Fruit fly (Drosophila melanogaster) whole organism, embryonic: Measurements from ENCODE around the gene Vav.

Experiments used
- Blimp-1 ChIP-seq: fragments of 200-800 bp; sonication (Bioruptor generic); optimal IDR thresholded peaks from 3 replicates; lab custom pipeline; 2018; ENCODE audit warnings: missing biosample characterization, missing genetic modification characterization, mild to moderate bottlenecking, moderate library complexity, missing genetic modification reagents
- CG10209 ChIP-seq: fragments of 200-800 bp; sonication (Bioruptor generic); optimal IDR thresholded peaks from 3 replicates; lab custom pipeline; 2017; ENCODE audit warnings: missing biosample characterization, mild to moderate bottlenecking, missing genetic modification characterization, missing genetic modification reagents
- CG11560 ChIP-seq: fragments of 200-800 bp; sonication (Bioruptor generic); IDR thresholded peaks from 3 replicates; pipeline ENCODE4 v1.3.6; 2022; ENCODE audit warnings: missing biosample characterization, missing genetic modification characterization
- CG12104 ChIP-seq: fragments of 200-800 bp; sonication (Bioruptor generic); optimal IDR thresholded peaks from 3 replicates; lab custom pipeline; 2016; ENCODE audit warnings: missing biosample characterization, missing genetic modification characterization
- CG13296 ChIP-seq: fragments of 200-800 bp; sonication (Bioruptor generic); optimal IDR thresholded peaks from 3 replicates; lab custom pipeline; 2018; ENCODE audit warnings: missing biosample characterization, mild to moderate bottlenecking, missing genetic modification characterization
- CG15601 ChIP-seq: fragments of 200-800 bp; sonication (Bioruptor generic); optimal IDR thresholded peaks from 3 replicates; lab custom pipeline; 2019; ENCODE audit warnings: missing biosample characterization, mild to moderate bottlenecking, missing genetic modification characterization, moderate library complexity
- CG17328 ChIP-seq: fragments of 200-800 bp; sonication (Bioruptor generic); IDR thresholded peaks from 2 replicates; pipeline ENCODE4 v1.3.6; 2022; ENCODE audit warnings: missing biosample characterization, missing genetic modification characterization
- CG18764 ChIP-seq: fragments of 200-800 bp; sonication (Bioruptor generic); optimal IDR thresholded peaks from 3 replicates; lab custom pipeline; 2016; ENCODE audit warnings: missing biosample characterization, missing genetic modification characterization
- CG2129 ChIP-seq: fragments of 200-800 bp; sonication (Bioruptor generic); IDR thresholded peaks from 2 replicates; pipeline ENCODE4 v1.3.6; 2022; ENCODE audit warnings: missing biosample characterization, missing genetic modification characterization; ENCODE audit not compliant: partially characterized antibody
- CG2202 ChIP-seq: fragments of 200-800 bp; sonication (Bioruptor generic); optimal IDR thresholded peaks from 2 replicates; lab custom pipeline; 2018; ENCODE audit warnings: missing biosample characterization, mild to moderate bottlenecking, missing genetic modification characterization
- CG3163 ChIP-seq: fragments of 200-800 bp; sonication (Bioruptor generic); optimal IDR thresholded peaks from 3 replicates; lab custom pipeline; 2016; ENCODE audit warnings: missing biosample characterization, missing genetic modification characterization
- CG32532 ChIP-seq: fragments of 200-800 bp; sonication (Bioruptor generic); IDR thresholded peaks from 2 replicates; pipeline ENCODE4 v1.3.6; 2022; ENCODE audit warnings: missing biosample characterization, missing genetic modification characterization
- CG3281 ChIP-seq: fragments of 200-800 bp; sonication (Bioruptor generic); optimal IDR thresholded peaks from 3 replicates; lab custom pipeline; 2017; ENCODE audit warnings: missing biosample characterization, mild to moderate bottlenecking, missing genetic modification characterization
- CG4730 ChIP-seq: fragments of 200-800 bp; sonication (Bioruptor generic); IDR thresholded peaks from 2 replicates; pipeline ENCODE4 v1.3.6; 2022; ENCODE audit warnings: missing biosample characterization, missing genetic modification characterization
- CG6254 ChIP-seq: fragments of 200-800 bp; sonication (Bioruptor generic); optimal IDR thresholded peaks from 3 replicates; lab custom pipeline; 2017; ENCODE audit warnings: mild to moderate bottlenecking, missing biosample characterization, missing genetic modification reagents, missing genetic modification characterization
- CG6272 ChIP-seq: fragments of 200-800 bp; sonication (Bioruptor generic); IDR thresholded peaks from 2 replicates; pipeline ENCODE4 v1.3.6; 2022; ENCODE audit warnings: missing biosample characterization, missing genetic modification characterization
- CG8478 ChIP-seq: fragments of >200 bp; optimal IDR thresholded peaks from 2 replicates; lab custom pipeline; 2018
- CG9817 ChIP-seq: fragments of 200-800 bp; sonication (Bioruptor generic); optimal IDR thresholded peaks from 2 replicates; lab custom pipeline; 2018; ENCODE audit warnings: missing biosample characterization, mild to moderate bottlenecking, missing genetic modification characterization, moderate library complexity
- Dfd ChIP-seq, 2 experiments: fragments of >200 bp; optimal IDR thresholded peaks; 2 replicates each; lab custom pipeline; 2017; ENCODE audit warnings: missing biosample characterization in 2 of 2, missing genetic modification characterization in 2 of 2
- Dp ChIP-seq: fragments of 200-800 bp; sonication (Bioruptor generic); optimal IDR thresholded peaks from 2 replicates; lab custom pipeline; 2018; ENCODE audit warnings: missing biosample characterization, mild to moderate bottlenecking, missing genetic modification characterization, moderate library complexity
- Hmx ChIP-seq: fragments of 200-800 bp; sonication (Bioruptor generic); optimal IDR thresholded peaks from 2 replicates; lab custom pipeline; 2016; ENCODE audit warnings: missing biosample characterization, missing genetic modification characterization
- Jarid2 ChIP-seq: fragments of 200-800 bp; sonication (Bioruptor generic); optimal IDR thresholded peaks from 3 replicates; lab custom pipeline; 2017; ENCODE audit warnings: mild to moderate bottlenecking, missing biosample characterization, missing genetic modification reagents, missing genetic modification characterization
- MESR4 ChIP-seq: fragments of 200-800 bp; sonication (Bioruptor generic); optimal IDR thresholded peaks from 2 replicates; lab custom pipeline; 2018; ENCODE audit warnings: missing biosample characterization, mild to moderate bottlenecking, missing genetic modification characterization, moderate library complexity
- MTF-1 ChIP-seq: fragments of 200-800 bp; sonication (Bioruptor generic); optimal IDR thresholded peaks from 2 replicates; lab custom pipeline; 2018; ENCODE audit warnings: missing biosample characterization, mild to moderate bottlenecking, missing genetic modification characterization, borderline replicate concordance
- Mes4 ChIP-seq: fragments of 200-800 bp; sonication (Bioruptor generic); optimal IDR thresholded peaks from 2 replicates; lab custom pipeline; 2016; ENCODE audit warnings: missing biosample characterization, missing genetic modification characterization
- Opbp ChIP-seq: fragments of 200-800 bp; sonication (Bioruptor generic); IDR thresholded peaks from 3 replicates; pipeline ENCODE4 v1.3.6; 2022; ENCODE audit warnings: missing biosample characterization, missing genetic modification characterization; ENCODE audit not compliant: partially characterized antibody
- Sry-δ ChIP-seq: fragments of 200-800 bp; sonication (Bioruptor generic); optimal IDR thresholded peaks from 2 replicates; lab custom pipeline; 2016; ENCODE audit warnings: missing biosample characterization, missing genetic modification characterization
- Trl ChIP-seq, 3 experiments: fragments of >200 bp in 2 of 3; fragments of 200-800 bp in 1 of 3; sonication (Bioruptor generic) in 1 of 3; optimal IDR thresholded peaks; 2 replicates in 1 of 3; 3 replicates in 2 of 3; lab custom pipeline; 2016 to 2017; ENCODE audit warnings: missing biosample characterization in 1 of 3, missing genetic modification characterization in 1 of 3
- Xrp1 ChIP-seq: fragments of 200-800 bp; sonication (Bioruptor generic); IDR thresholded peaks from 2 replicates; pipeline ENCODE4 v1.3.6; 2022; ENCODE audit warnings: missing biosample characterization, missing genetic modification characterization
- az2 ChIP-seq: fragments of 200-800 bp; sonication (Bioruptor generic); optimal IDR thresholded peaks from 3 replicates; lab custom pipeline; 2016; ENCODE audit warnings: missing biosample characterization, missing genetic modification characterization
- bab2 ChIP-seq: fragments of 200-800 bp; sonication (Bioruptor generic); optimal IDR thresholded peaks from 2 replicates; lab custom pipeline; 2016; ENCODE audit warnings: missing biosample characterization, missing genetic modification characterization
- cad ChIP-seq: fragments of >200 bp; optimal IDR thresholded peaks from 2 replicates; lab custom pipeline; 2017; ENCODE audit warnings: missing biosample characterization, missing genetic modification characterization
- chm ChIP-seq: fragments of 200-800 bp; sonication (Bioruptor generic); IDR thresholded peaks from 2 replicates; pipeline ENCODE4 v1.3.6; 2022; ENCODE audit warnings: missing biosample characterization, missing genetic modification characterization
- chn ChIP-seq: fragments of 200-800 bp; sonication (Bioruptor generic); optimal IDR thresholded peaks from 2 replicates; lab custom pipeline; 2016; ENCODE audit warnings: missing biosample characterization, missing genetic modification characterization
- dati ChIP-seq: fragments of 200-800 bp; sonication (Bioruptor generic); IDR thresholded peaks from 2 replicates; pipeline ENCODE4 v1.3.6; 2022; ENCODE audit warnings: missing biosample characterization, missing genetic modification characterization
- fd96Cb ChIP-seq: fragments of 200-800 bp; sonication (Bioruptor generic); optimal IDR thresholded peaks from 2 replicates; lab custom pipeline; 2018; ENCODE audit warnings: missing biosample characterization, mild to moderate bottlenecking, missing genetic modification characterization, moderate library complexity
- ftz-f1 ChIP-seq: fragments of 200-800 bp; sonication (Bioruptor generic); optimal IDR thresholded peaks from 2 replicates; lab custom pipeline; 2016; ENCODE audit warnings: missing biosample characterization, missing genetic modification characterization
- lov ChIP-seq, 2 experiments: fragments of 200-800 bp in 1 of 2; fragments of >200 bp in 1 of 2; sonication (Bioruptor generic) in 1 of 2; IDR thresholded peaks in 1 of 2; optimal IDR thresholded peaks in 1 of 2; 2 replicates in 1 of 2; 3 replicates in 1 of 2; pipeline versions ENCODE4 v1.3.6 to Lab custom; 2017 to 2022; ENCODE audit warnings: missing biosample characterization in 1 of 2, missing genetic modification characterization in 1 of 2
- mirr ChIP-seq: fragments of 200-800 bp; sonication (Bioruptor generic); optimal IDR thresholded peaks from 3 replicates; lab custom pipeline; 2018; ENCODE audit warnings: missing biosample characterization, mild to moderate bottlenecking, missing genetic modification characterization
- pita ChIP-seq: fragments of 200-800 bp; sonication (Bioruptor generic); optimal IDR thresholded peaks from 2 replicates; lab custom pipeline; 2017; ENCODE audit warnings: missing biosample characterization, mild to moderate bottlenecking, missing genetic modification characterization
- pnt ChIP-seq: fragments of 200-800 bp; sonication (Bioruptor generic); optimal IDR thresholded peaks from 3 replicates; lab custom pipeline; 2016; ENCODE audit warnings: missing biosample characterization, missing genetic modification characterization
- pzg ChIP-seq: fragments of 200-800 bp; sonication (Bioruptor generic); optimal IDR thresholded peaks from 3 replicates; lab custom pipeline; 2018; ENCODE audit warnings: missing biosample characterization, mild to moderate bottlenecking, missing genetic modification characterization, moderate library complexity
- repo ChIP-seq: fragments of 200-800 bp; sonication (Bioruptor generic); optimal IDR thresholded peaks from 2 replicates; lab custom pipeline; 2016; ENCODE audit warnings: missing biosample characterization, missing genetic modification characterization
- sc ChIP-seq, 3 experiments: fragments of >200 bp in 2 of 3; fragments of 200-800 bp in 1 of 3; sonication (Bioruptor generic) in 1 of 3; optimal IDR thresholded peaks; 2 replicates in 2 of 3; 3 replicates in 1 of 3; lab custom pipeline; 2017; ENCODE audit warnings: mild to moderate bottlenecking in 1 of 3, missing biosample characterization in 1 of 3, missing genetic modification characterization in 1 of 3, missing genetic modification reagents in 1 of 3
- seq ChIP-seq: fragments of 200-800 bp; sonication (Bioruptor generic); IDR thresholded peaks from 2 replicates; pipeline ENCODE4 v1.3.6; 2022; ENCODE audit warnings: missing biosample characterization, missing genetic modification characterization
- sisA ChIP-seq: fragments of 200-800 bp; sonication (Bioruptor generic); IDR thresholded peaks from 2 replicates; pipeline ENCODE4 v1.3.6; 2022; ENCODE audit warnings: missing biosample characterization, missing genetic modification characterization
- sug ChIP-seq: fragments of 200-800 bp; optimal IDR thresholded peaks from 2 replicates; lab custom pipeline; 2019; ENCODE audit warnings: missing biosample characterization, mild to moderate bottlenecking, missing genetic modification characterization, moderate library complexity
- usp ChIP-seq: fragments of >200 bp; optimal IDR thresholded peaks from 2 replicates; lab custom pipeline; 2017; ENCODE audit warnings: missing biosample characterization, missing genetic modification characterization
- wor ChIP-seq: fragments of 200-800 bp; sonication (Bioruptor generic); IDR thresholded peaks from 2 replicates; pipeline ENCODE4 v1.3.6; 2022; ENCODE audit warnings: missing biosample characterization, missing genetic modification characterization

The Vav gene

dm6 chrX:19289318-19289970 lies 27.8 kb downstream of the Vav start (continued):
- TF ChIP-seq Hmx (GFP tag; lab: Kevin White, UChicago) (peak; percentile 36), CG17328 (peak; percentile 95), CG11560 (tag; lab: Robert Waterston, UW) (peak; percentile 63; the same call in 1 of the 3 replicates), Blimp-1 (peak; percentile 88), CG8478 (lab: Kevin White, UChicago) (no peak), CG3163 (GFP tag; lab: Kevin White, UChicago) (peak; percentile 61), CG12104 (GFP tag; lab: Kevin White, UChicago) (peak; percentile 72), fd96Cb (tag; lab: Kevin White, UChicago) (peak; percentile 90), pita (GFP tag; lab: Kevin White, UChicago) (no peak), repo (GFP tag; lab: Kevin White, UChicago) (peak; percentile 84), Jarid2 (GFP tag; lab: Kevin White, UChicago) (peak; percentile 43), bab2 (GFP tag; lab: Kevin White, UChicago) (peak; percentile 88), sc (optimal IDR thresholded peaks at IDR 0.05; lab: Kevin White, UChicago) (no peak), sc (GFP tag; optimal IDR thresholded peaks at IDR 0.05; lab: Kevin White, UChicago) (peak; percentile 65), pzg (GFP tag; lab: Kevin White, UChicago) (no peak), dati (GFP tag; lab: Robert Waterston, UW) (peak; percentile 88), az2 (GFP tag; lab: Kevin White, UChicago) (peak; percentile 90), sisA (GFP tag; lab: Robert Waterston, UW) (peak; percentile 96), MTF-1 (GFP tag; lab: Kevin White, UChicago) (peak; percentile 84), CG9817 (tag; lab: Kevin White, UChicago) (peak; percentile 89), sug (peak; percentile 72), CG3281 (GFP tag; lab: Kevin White, UChicago) (peak; percentile 72), MESR4 (GFP tag; lab: Kevin White, UChicago) (peak; percentile 29), pnt (GFP tag; lab: Kevin White, UChicago) (peak; percentile 89), CG6272 (GFP tag; lab: Robert Waterston, UW) (peak; percentile 83), CG18764 (GFP tag; lab: Kevin White, UChicago) (peak; percentile 71), Sry-δ (GFP tag; lab: Kevin White, UChicago) (peak; percentile 39), CG4730 (GFP tag; lab: Robert Waterston, UW) (peak; percentile 85), cad (no peak), chn (peak; percentile 90), Xrp1 (peak; percentile 92), CG13296 (GFP tag; lab: Kevin White, UChicago) (peak; percentile 85), CG32532 (peak; percentile 83), Dfd (GFP tag; optimal IDR thresholded peaks at IDR 0.05; lab: Kevin White, UChicago) (no peak), wor (GFP tag; lab: Robert Waterston, UW) (peak; percentile 83), seq (GFP tag; lab: Robert Waterston, UW) (peak; percentile 91), CG2202 (tag; lab: Kevin White, UChicago) (peak; percentile 71), lov (optimal IDR thresholded peaks at IDR 0.05; lab: Kevin White, UChicago) (no peak), lov (GFP tag; IDR thresholded peaks at IDR 0.05; lab: Robert Waterston, UW) (peak; percentile 92), CG10209 (peak; percentile 82), Trl (optimal IDR thresholded peaks at IDR 0.05; lab: Kevin White, UChicago) (no peak), Trl (GFP tag; optimal IDR thresholded peaks at IDR 0.05; lab: Kevin White, UChicago) (peak; percentile 80), Opbp (no peak), CG2129 (GFP tag; lab: Robert Waterston, UW) (no peak), CG15601 (tag; lab: Kevin White, UChicago) (peak; percentile 89), mirr (GFP tag; lab: Kevin White, UChicago) (peak; percentile 55), Dp (GFP tag; lab: Kevin White, UChicago) (no peak), usp (no peak), CG6254 (GFP tag; lab: Kevin White, UChicago) (peak; percentile 65), chm (GFP tag; lab: Robert Waterston, UW) (peak; percentile 89), Mes4 (GFP tag; lab: Kevin White, UChicago) (peak; percentile 90), ftz-f1 (GFP tag; lab: Kevin White, UChicago) (no peak)
